Worm (Caenorhabditis elegans): Measurements from ENCODE around the gene ham-2.

- TF ChIP-seq sox-4 (tag; optimal IDR thresholded peaks at IDR 0.05): no peak
- TF ChIP-seq nfya-1 (tag; optimal IDR thresholded peaks at IDR 0.05): no peak
- no peak for TF ChIP-seq ceh-24 (tag; optimal IDR thresholded peaks at IDR 0.05)
- no peak for TF ChIP-seq ama-1 (optimal IDR thresholded peaks at IDR 0.05)
- TF ChIP-seq unc-42 (tag; optimal IDR thresholded peaks at IDR 0.05): no peak
- no peak for TF ChIP-seq ttx-3 (tag; optimal IDR thresholded peaks at IDR 0.05)
- no peak for TF ChIP-seq pqm-1 (tag; optimal IDR thresholded peaks at IDR 0.05)
- TF ChIP-seq sox-2 (GFP tag; IDR thresholded peaks at IDR 0.05): no peak
- TF ChIP-seq K09A11.1 (tag; optimal IDR thresholded peaks at IDR 0.05; ENCODE audit: insufficient read depth): no peak
- TF ChIP-seq lim-6 (tag; optimal IDR thresholded peaks at IDR 0.05): no peak
- no peak for TF ChIP-seq hlh-15 (tag; optimal IDR thresholded peaks at IDR 0.05)
- TF ChIP-seq ceh-18 (tag; optimal IDR thresholded peaks at IDR 0.05): no peak
- TF ChIP-seq hlh-30 (tag; optimal IDR thresholded peaks at IDR 0.05; ENCODE audit: insufficient read depth): no peak
These were observed at the start of gene ham-2 for ce11 chrX:4554385-4554784.
